Worm (Caenorhabditis elegans) whole organism, L3 larva: ENCODE measurements around the gene C16C4.17.

Experiments used
- R02D3.7 ChIP-seq: fragments of 150-350 bp; optimal IDR thresholded peaks from 2 replicates; lab custom pipeline; 2014; ENCODE audit warnings: missing biosample characterization, missing genetic modification characterization
- ZK546.5 ChIP-seq: sonication (generic microtip); optimal IDR thresholded peaks from 2 replicates; lab custom pipeline; 2017; ENCODE audit warnings: missing biosample characterization, missing genetic modification characterization
- aly-2 ChIP-seq: fragments of 150-350 bp; optimal IDR thresholded peaks from 2 replicates; lab custom pipeline; 2014; ENCODE audit warnings: missing biosample characterization, missing genetic modification characterization
- ama-1 ChIP-seq: fragments of 150-350 bp; optimal IDR thresholded peaks from 2 replicates; lab custom pipeline; 2018
- ceh-28 ChIP-seq: fragments of 150-350 bp; optimal IDR thresholded peaks from 2 replicates; lab custom pipeline; 2014; ENCODE audit warnings: missing biosample characterization, missing genetic modification reagents, missing genetic modification characterization
- ceh-9 ChIP-seq: sonication (generic microtip); optimal IDR thresholded peaks from 2 replicates; lab custom pipeline; 2018; ENCODE audit warnings: missing biosample characterization, missing genetic modification characterization
- daf-12 ChIP-seq: fragments of 150-350 bp; optimal IDR thresholded peaks from 2 replicates; lab custom pipeline; 2014; ENCODE audit warnings: missing biosample characterization, missing genetic modification reagents, missing genetic modification characterization
- egl-27 ChIP-seq: sonication (generic microtip); optimal IDR thresholded peaks from 4 replicates; lab custom pipeline; 2017; ENCODE audit warnings: missing biosample characterization, missing genetic modification reagents, missing genetic modification characterization
- egl-5 ChIP-seq: fragments of 150-350 bp; optimal IDR thresholded peaks from 2 replicates; lab custom pipeline; 2017; ENCODE audit warnings: missing biosample characterization, missing genetic modification reagents, missing genetic modification characterization, inconsistent platforms
- elt-1 ChIP-seq: fragments of 150-350 bp; optimal IDR thresholded peaks from 2 replicates; lab custom pipeline; 2014; ENCODE audit warnings: missing biosample characterization, missing genetic modification characterization
- elt-2 ChIP-seq: sonication (generic microtip); optimal IDR thresholded peaks from 2 replicates; lab custom pipeline; 2016; ENCODE audit warnings: missing genetic modification reagents, mild to moderate bottlenecking, missing genetic modification characterization, missing compliant biosample characterization
- elt-3 ChIP-seq, 3 experiments: fragments of 150-350 bp in 1 of 3; sonication (generic microtip) in 2 of 3; optimal IDR thresholded peaks; 2 replicates in 2 of 3; 4 replicates in 1 of 3; lab custom pipeline; 2014 to 2017; ENCODE audit warnings: missing biosample characterization in 3 of 3, missing genetic modification characterization in 3 of 3
- eor-1 ChIP-seq, 2 experiments: fragments of 150-350 bp; optimal IDR thresholded peaks; 2 replicates each; lab custom pipeline; 2014 to 2018; ENCODE audit warnings: missing biosample characterization in 2 of 2, missing genetic modification characterization in 2 of 2
- fkh-10 ChIP-seq: sonication (generic microtip); optimal IDR thresholded peaks from 2 replicates; lab custom pipeline; 2017; ENCODE audit warnings: missing biosample characterization, missing genetic modification reagents, missing genetic modification characterization
- fos-1 ChIP-seq: fragments of 150-350 bp; optimal IDR thresholded peaks from 2 replicates; lab custom pipeline; 2014; ENCODE audit warnings: missing biosample characterization, missing genetic modification characterization
- hmg-11 ChIP-seq: sonication (generic microtip); optimal IDR thresholded peaks from 2 replicates; lab custom pipeline; 2016; ENCODE audit warnings: missing genetic modification characterization, missing compliant biosample characterization
- jun-1 ChIP-seq: fragments of 150-350 bp; optimal IDR thresholded peaks from 2 replicates; lab custom pipeline; 2014; ENCODE audit warnings: missing biosample characterization, missing genetic modification reagents, missing genetic modification characterization
- lin-15B ChIP-seq: fragments of 150-350 bp; optimal IDR thresholded peaks from 2 replicates; lab custom pipeline; 2014; ENCODE audit warnings: missing biosample characterization, missing genetic modification characterization
- lsy-12 ChIP-seq: sonication (generic microtip); optimal IDR thresholded peaks from 2 replicates; lab custom pipeline; 2016; ENCODE audit warnings: mild to moderate bottlenecking, missing genetic modification characterization, missing compliant biosample characterization
- mdl-1 ChIP-seq: fragments of 150-350 bp; optimal IDR thresholded peaks from 2 replicates; lab custom pipeline; 2014; ENCODE audit warnings: missing biosample characterization, missing genetic modification characterization
- nfya-1 ChIP-seq: sonication (generic microtip); optimal IDR thresholded peaks from 2 replicates; lab custom pipeline; 2017; ENCODE audit warnings: missing genetic modification characterization, mild to moderate bottlenecking, missing compliant biosample characterization, antibody characterized with exemption, moderate library complexity; ENCODE audit not compliant: insufficient read depth
- nhr-11 ChIP-seq: fragments of 150-350 bp; optimal IDR thresholded peaks from 2 replicates; lab custom pipeline; 2014; ENCODE audit warnings: missing biosample characterization, missing genetic modification characterization
- nhr-23 ChIP-seq: fragments of 150-350 bp; optimal IDR thresholded peaks from 2 replicates; lab custom pipeline; 2014; ENCODE audit warnings: missing biosample characterization, missing genetic modification reagents, missing genetic modification characterization
- nhr-237 ChIP-seq: fragments of 150-350 bp; optimal IDR thresholded peaks from 2 replicates; lab custom pipeline; 2014; ENCODE audit warnings: missing biosample characterization, missing genetic modification characterization
- nhr-25 ChIP-seq: sonication (generic microtip); optimal IDR thresholded peaks from 2 replicates; lab custom pipeline; 2017; ENCODE audit warnings: missing biosample characterization, missing genetic modification characterization
- nhr-28 ChIP-seq: fragments of 150-350 bp; optimal IDR thresholded peaks from 2 replicates; lab custom pipeline; 2014; ENCODE audit warnings: missing biosample characterization, missing genetic modification characterization
- nhr-43 ChIP-seq: sonication (generic microtip); optimal IDR thresholded peaks from 2 replicates; lab custom pipeline; 2016; ENCODE audit warnings: mild to moderate bottlenecking, missing genetic modification characterization, missing compliant biosample characterization; ENCODE audit not compliant: poor library complexity, severe bottlenecking
- nhr-67 ChIP-seq: fragments of 150-350 bp; optimal IDR thresholded peaks from 2 replicates; lab custom pipeline; 2014; ENCODE audit warnings: missing biosample characterization, missing genetic modification characterization
- nhr-76 ChIP-seq: fragments of 150-350 bp; sonication (generic microtip); optimal IDR thresholded peaks from 5 replicates; lab custom pipeline; 2014; ENCODE audit warnings: missing biosample characterization, missing genetic modification characterization
- nhr-77 ChIP-seq: fragments of 150-350 bp; optimal IDR thresholded peaks from 2 replicates; lab custom pipeline; 2014; ENCODE audit warnings: missing biosample characterization, missing genetic modification characterization
- pha-4 ChIP-seq: fragments of 150-350 bp; optimal IDR thresholded peaks from 2 replicates; lab custom pipeline; 2014; ENCODE audit warnings: missing biosample characterization, missing genetic modification reagents, missing genetic modification characterization
- pqm-1 ChIP-seq: fragments of 150-350 bp; optimal IDR thresholded peaks from 2 replicates; lab custom pipeline; 2017; ENCODE audit warnings: missing biosample characterization, missing genetic modification characterization, inconsistent platforms
- sea-2 ChIP-seq: fragments of 150-350 bp; sonication (generic microtip); optimal IDR thresholded peaks from 4 replicates; lab custom pipeline; 2014; ENCODE audit warnings: missing biosample characterization, missing genetic modification reagents, missing genetic modification characterization
- snpc-4 ChIP-seq: fragments of 150-350 bp; optimal IDR thresholded peaks from 2 replicates; lab custom pipeline; 2014; ENCODE audit warnings: missing biosample characterization, missing genetic modification characterization
- tbx-2 ChIP-seq: sonication (generic microtip); optimal IDR thresholded peaks from 2 replicates; lab custom pipeline; 2016; ENCODE audit warnings: mild to moderate bottlenecking, missing genetic modification characterization, missing compliant biosample characterization
- unc-39 ChIP-seq: sonication (generic microtip); optimal IDR thresholded peaks from 4 replicates; lab custom pipeline; 2017; ENCODE audit warnings: missing biosample characterization, missing genetic modification characterization
- unc-62 ChIP-seq: fragments of 150-350 bp; sonication (generic microtip); optimal IDR thresholded peaks from 4 replicates; lab custom pipeline; 2014; ENCODE audit warnings: missing biosample characterization, missing genetic modification reagents, missing genetic modification characterization
- zag-1 ChIP-seq: fragments of 150-350 bp; optimal IDR thresholded peaks from 2 replicates; lab custom pipeline; 2014; ENCODE audit warnings: missing biosample characterization, missing genetic modification characterization
- ztf-11 ChIP-seq: fragments of 150-350 bp; optimal IDR thresholded peaks from 2 replicates; lab custom pipeline; 2014; ENCODE audit warnings: missing biosample characterization, missing genetic modification characterization
- ztf-4 ChIP-seq: fragments of 150-350 bp; optimal IDR thresholded peaks from 2 replicates; lab custom pipeline; 2014; ENCODE audit warnings: missing biosample characterization, missing genetic modification characterization

Gene C16C4.17

ce11 chrII:1850299-1850698 is 14.1 kb upstream of the C16C4.17 start, which contains the start of gene fbxb-96:
fbxb-96 (minus strand) TSS chrII:1850399.
- TF ChIP-seq fkh-10 (no peak), egl-5 (tag; lab: Kevin White, UChicago) (no peak), ceh-9 (no peak), lsy-12 (tag; lab: Kevin White, UChicago) (no peak), nhr-23 (tag; lab: Kevin White, UChicago) (no peak), nhr-43 (no peak), aly-2 (tag; lab: Kevin White, UChicago) (no peak), nhr-76 (no peak), ztf-4 (tag; lab: Kevin White, UChicago) (no peak), pha-4 (no peak), unc-39 (no peak), nhr-237 (tag; lab: Kevin White, UChicago) (no peak), ama-1 (lab: Kevin White, UChicago) (no peak), snpc-4 (tag; lab: Kevin White, UChicago) (no peak), zag-1 (tag; lab: Kevin White, UChicago) (no peak), daf-12 (tag; lab: Kevin White, UChicago) (no peak), hmg-11 (no peak)

DNA sequence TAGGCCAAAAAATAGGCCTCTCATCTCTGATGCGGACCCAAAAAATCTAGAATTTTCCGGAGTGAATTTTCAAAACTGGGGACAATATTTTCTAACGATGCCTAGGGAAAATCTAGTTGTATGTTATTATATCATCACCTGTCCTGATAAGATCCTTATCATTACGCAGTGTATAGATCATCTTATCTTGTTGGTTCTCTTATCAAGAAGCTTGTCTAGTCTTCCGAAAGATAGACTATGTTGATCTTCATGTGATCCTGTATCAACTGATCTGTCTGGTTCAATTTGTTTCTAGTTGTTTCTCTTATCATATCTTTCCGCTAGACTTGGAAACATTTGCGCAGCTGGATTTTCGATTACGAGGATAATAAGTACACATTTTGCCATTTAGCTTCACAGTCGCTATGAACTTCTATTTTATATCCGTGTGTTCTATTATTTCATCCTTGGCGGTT is 13.5 kb upstream of the C16C4.17 start, which contains the start of gene C52E2.3:
TSS of gene C52E2.3 (plus strand) at position 405 of the 455 bp plus-strand sequence.
- no peak for TF ChIP-seq mdl-1 (tag; lab: Kevin White, UChicago)
- no peak for TF ChIP-seq ceh-28 (tag; lab: Kevin White, UChicago)
- TF ChIP-seq elt-2 (tag; lab: Kevin White, UChicago): peak; percentile 51
- TF ChIP-seq elt-3 (tag; optimal IDR thresholded peaks at IDR 0.05; lab: Kevin White, UChicago): peak in 1 of 3 experiments; percentile 28
- TF ChIP-seq jun-1 (tag; lab: Kevin White, UChicago): no peak
- peak; percentile 64 for TF ChIP-seq nhr-43

ce11 chrII:1851716-1852115 is 12.7 kb upstream of the C16C4.17 start:
- TF ChIP-seq nfya-1 (tag; lab: Kevin White, UChicago) (no peak), R02D3.7 (tag; lab: Kevin White, UChicago) (no peak), nhr-25 (tag; lab: Kevin White, UChicago) (no peak), ama-1 (lab: Kevin White, UChicago) (no peak), sea-2 (GFP tag; lab: Kevin White, UChicago) (no peak), unc-62 (no peak), elt-1 (tag; lab: Kevin White, UChicago) (no peak), snpc-4 (tag; lab: Kevin White, UChicago) (no peak), lin-15B (tag; lab: Kevin White, UChicago) (no peak), pqm-1 (tag; lab: Kevin White, UChicago) (peak; percentile 99), elt-3 (tag; optimal IDR thresholded peaks at IDR 0.05; lab: Kevin White, UChicago) (no peak), nhr-67 (tag; lab: Kevin White, UChicago) (no peak), aly-2 (tag; lab: Kevin White, UChicago) (no peak), fos-1 (tag; lab: Kevin White, UChicago) (no peak), nhr-11 (tag; lab: Kevin White, UChicago) (no peak), unc-39 (no peak), elt-2 (tag; lab: Kevin White, UChicago) (peak; percentile 100), ztf-4 (tag; lab: Kevin White, UChicago) (no peak), zag-1 (tag; lab: Kevin White, UChicago) (no peak), tbx-2 (no peak), jun-1 (tag; lab: Kevin White, UChicago) (peak; percentile 96), ztf-11 (tag; lab: Kevin White, UChicago) (no peak), nhr-76 (no peak), hmg-11 (no peak), ZK546.5 (tag; lab: Kevin White, UChicago) (no peak), nhr-43 (peak; percentile 85), nhr-77 (tag; lab: Kevin White, UChicago) (no peak), pha-4 (peak; percentile 52), nhr-28 (tag; lab: Kevin White, UChicago) (no peak), daf-12 (tag; lab: Kevin White, UChicago) (no peak), mdl-1 (tag; lab: Kevin White, UChicago) (no peak), egl-27 (tag; lab: Kevin White, UChicago) (peak; percentile 44), eor-1 (tag; optimal IDR thresholded peaks at IDR 0.05; lab: Kevin White, UChicago) (no peak)
